Worm (Caenorhabditis elegans) whole organism, L2 larva: ENCODE data around the gene K03A11.4.

Experiments
- ZK546.5 ChIP-seq: sonication (generic microtip); optimal IDR thresholded peaks from 2 replicates; lab custom pipeline; 2017; ENCODE audit warnings: missing biosample characterization, missing genetic modification characterization
- blmp-1 ChIP-seq: sonication (generic microtip); optimal IDR thresholded peaks from 2 replicates; lab custom pipeline; 2017; ENCODE audit warnings: missing genetic modification characterization, mild to moderate bottlenecking, missing compliant biosample characterization, antibody characterized with exemption, moderate library complexity; ENCODE audit not compliant: insufficient read depth
- elt-1 ChIP-seq: fragments of 150-350 bp; optimal IDR thresholded peaks from 2 replicates; lab custom pipeline; 2014; ENCODE audit warnings: missing biosample characterization, missing genetic modification characterization
- mbf-1 ChIP-seq: sonication (generic microtip); optimal IDR thresholded peaks from 2 replicates; lab custom pipeline; 2017; ENCODE audit warnings: missing biosample characterization, missing genetic modification characterization
- nhr-237 ChIP-seq: fragments of 150-350 bp; optimal IDR thresholded peaks from 2 replicates; lab custom pipeline; 2014; ENCODE audit warnings: missing biosample characterization, missing genetic modification characterization
- sem-4 ChIP-seq: fragments of 150-350 bp; optimal IDR thresholded peaks from 2 replicates; lab custom pipeline; 2014; ENCODE audit warnings: missing biosample characterization, missing genetic modification reagents, missing genetic modification characterization
- skn-1 ChIP-seq: sonication (generic microtip); optimal IDR thresholded peaks from 2 replicates; lab custom pipeline; 2017; ENCODE audit warnings: missing biosample characterization, missing genetic modification characterization
- unc-62 ChIP-seq: fragments of 150-350 bp; optimal IDR thresholded peaks from 2 replicates; lab custom pipeline; 2014; ENCODE audit warnings: missing biosample characterization, missing genetic modification reagents, missing genetic modification characterization

DNA sequence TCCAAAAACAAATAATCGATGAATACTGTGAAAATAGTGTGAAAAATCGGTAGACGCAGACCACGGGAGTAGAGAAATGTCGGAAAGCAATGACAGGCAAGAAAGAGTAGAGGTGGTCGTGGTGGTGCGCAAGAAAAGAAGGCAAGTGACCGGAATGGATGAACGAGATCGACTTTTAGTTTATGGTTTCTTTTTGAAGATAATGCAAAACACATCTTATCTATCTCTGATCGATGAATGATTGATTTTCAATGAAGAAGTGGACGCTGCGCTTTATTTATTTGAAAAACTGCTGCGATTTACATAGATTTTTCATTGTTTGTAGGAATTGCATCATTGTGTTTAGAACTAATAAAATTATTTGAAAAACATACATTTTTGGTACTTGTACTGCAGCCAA lies 41.9 kb downstream of the K03A11.4 start:
- TF ChIP-seq skn-1 (tag; lab: Kevin White, UChicago) (no peak), sem-4 (tag; lab: Kevin White, UChicago) (no peak), unc-62 (GFP tag; lab: Kevin White, UChicago) (no peak), nhr-237 (no peak), mbf-1 (tag; lab: Kevin White, UChicago) (no peak), ZK546.5 (no peak), blmp-1 (no peak), elt-1 (tag; lab: Kevin White, UChicago) (no peak)
